Worm (Caenorhabditis elegans) whole organism, L1 larva: ENCODE measurements around the gene fbxa-29.

Experiments used
- aha-1 ChIP-seq: fragments of 150-350 bp; optimal IDR thresholded peaks from 2 replicates; lab custom pipeline; 2014; ENCODE audit warnings: missing biosample characterization, missing genetic modification characterization
- ama-1 ChIP-seq: fragments of 150-350 bp; optimal IDR thresholded peaks from 2 replicates; lab custom pipeline; 2014
- ces-1 ChIP-seq: fragments of 150-350 bp; optimal IDR thresholded peaks from 2 replicates; lab custom pipeline; 2014; ENCODE audit warnings: missing biosample characterization, missing genetic modification reagents, missing genetic modification characterization
- lin-15B ChIP-seq: fragments of 150-350 bp; sonication (generic microtip); optimal IDR thresholded peaks from 3 replicates; lab custom pipeline; 2014; ENCODE audit warnings: missing biosample characterization, missing genetic modification characterization
- mep-1 ChIP-seq: fragments of 150-350 bp; optimal IDR thresholded peaks from 2 replicates; lab custom pipeline; 2014; ENCODE audit warnings: missing biosample characterization, missing genetic modification characterization
- nhr-237 ChIP-seq: fragments of 150-350 bp; optimal IDR thresholded peaks from 2 replicates; lab custom pipeline; 2014; ENCODE audit warnings: missing biosample characterization, missing genetic modification characterization
- pag-3 ChIP-seq: sonication (generic microtip); optimal IDR thresholded peaks from 2 replicates; lab custom pipeline; 2017; ENCODE audit warnings: missing genetic modification characterization, mild to moderate bottlenecking, missing compliant biosample characterization, antibody characterized with exemption, borderline replicate concordance; ENCODE audit not compliant: insufficient read depth
- snu-23 ChIP-seq: sonication (generic microtip); optimal IDR thresholded peaks from 2 replicates; lab custom pipeline; 2016; ENCODE audit warnings: missing genetic modification characterization, missing compliant biosample characterization
- sox-4 ChIP-seq: sonication (generic microtip); optimal IDR thresholded peaks from 2 replicates; lab custom pipeline; 2016; ENCODE audit warnings: missing genetic modification characterization, missing compliant biosample characterization

DNA sequence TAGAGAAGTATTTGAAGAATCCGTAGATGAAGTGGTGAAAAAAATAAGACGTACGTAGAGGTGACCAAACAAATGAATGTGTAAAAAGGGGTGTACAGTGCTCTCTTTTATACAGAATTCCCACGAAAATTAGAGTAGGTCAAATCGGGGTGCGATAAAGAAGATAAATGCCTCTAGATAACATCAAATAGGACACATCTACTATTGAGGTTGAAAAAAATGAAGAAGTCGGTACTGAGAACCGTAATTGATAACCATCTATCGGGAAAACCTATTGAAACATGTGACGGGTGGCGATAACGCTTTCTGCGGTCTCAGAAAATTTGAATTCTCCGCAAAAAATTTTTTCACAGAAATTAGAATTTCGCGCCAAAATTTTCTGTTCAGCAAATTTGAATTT is 34.8 kb downstream of the fbxa-29 start, which contains the start of gene fbxa-61:
- TF ChIP-seq snu-23 (GFP tag; lab: Kevin White, UChicago) (no peak), pag-3 (tag; lab: Kevin White, UChicago) (no peak), lin-15B (tag; lab: Kevin White, UChicago) (no peak), ces-1 (GFP tag; lab: Kevin White, UChicago) (no peak), mep-1 (tag; lab: Kevin White, UChicago) (no peak), nhr-237 (no peak), aha-1 (tag; lab: Kevin White, UChicago) (no peak), sox-4 (tag; lab: Kevin White, UChicago) (no peak), ama-1 (lab: Kevin White, UChicago) (no peak)
